Fruit fly (Drosophila melanogaster) whole organism, embryonic: ENCODE data around the gene Gdi.

Experiments used
- CG10147 ChIP-seq: fragments of 200-800 bp; sonication (Bioruptor generic); optimal IDR thresholded peaks from 2 replicates; lab custom pipeline; 2019; ENCODE audit warnings: missing biosample characterization, mild to moderate bottlenecking, missing genetic modification characterization, moderate library complexity
- CG11560 ChIP-seq: fragments of 200-800 bp; sonication (Bioruptor generic); IDR thresholded peaks from 3 replicates; pipeline ENCODE4 v1.3.6; 2022; ENCODE audit warnings: missing biosample characterization, missing genetic modification characterization
- CG12769 ChIP-seq: fragments of 200-800 bp; sonication (Bioruptor generic); optimal IDR thresholded peaks from 2 replicates; lab custom pipeline; 2019; ENCODE audit warnings: missing biosample characterization, mild to moderate bottlenecking, missing genetic modification characterization, moderate library complexity
- Hr78 ChIP-seq, 2 experiments: fragments of 200-800 bp in 1 of 2; fragments of >200 bp in 1 of 2; sonication (Bioruptor generic) in 1 of 2; optimal IDR thresholded peaks; 2 replicates each; lab custom pipeline; 2017 to 2019; ENCODE audit warnings: missing biosample characterization in 2 of 2, missing genetic modification characterization in 2 of 2, mild to moderate bottlenecking in 1 of 2, moderate library complexity in 1 of 2
- croc ChIP-seq: fragments of 200-800 bp; sonication (Bioruptor generic); conservative IDR thresholded peaks from 3 replicates; pipeline ENCODE4 v1.3.6; 2022; ENCODE audit warnings: missing biosample characterization, missing genetic modification characterization
- crol ChIP-seq: fragments of 200-800 bp; sonication (Bioruptor generic); IDR thresholded peaks from 2 replicates; pipeline ENCODE4 v1.3.6; 2022; ENCODE audit warnings: missing biosample characterization, missing genetic modification characterization
- trh ChIP-seq: fragments of 200-800 bp; sonication (Bioruptor generic); optimal IDR thresholded peaks from 2 replicates; lab custom pipeline; 2016; ENCODE audit warnings: missing biosample characterization, missing genetic modification characterization

- TF ChIP-seq trh (GFP tag; lab: Kevin White, UChicago), result no peak
- no peak for TF ChIP-seq CG10147 (GFP tag; lab: Kevin White, UChicago)
- no peak for TF ChIP-seq croc
- no peak for TF ChIP-seq CG11560 (tag; lab: Robert Waterston, UW)
- no peak for TF ChIP-seq CG12769 (tag; lab: Kevin White, UChicago)
- no peak for TF ChIP-seq Hr78 (GFP tag; optimal IDR thresholded peaks at IDR 0.05; lab: Kevin White, UChicago)
- TF ChIP-seq crol, result no peak
Measured at dm6 chr2L:9460092-9460473, 34.6 kb downstream of the Gdi start.
